Fruit fly (Drosophila melanogaster): ENCODE measurements around the gene blot.
A peak's percentile ranks its signal among the peaks of the same experiment; 100 is the strongest.

The blot gene

DNA sequence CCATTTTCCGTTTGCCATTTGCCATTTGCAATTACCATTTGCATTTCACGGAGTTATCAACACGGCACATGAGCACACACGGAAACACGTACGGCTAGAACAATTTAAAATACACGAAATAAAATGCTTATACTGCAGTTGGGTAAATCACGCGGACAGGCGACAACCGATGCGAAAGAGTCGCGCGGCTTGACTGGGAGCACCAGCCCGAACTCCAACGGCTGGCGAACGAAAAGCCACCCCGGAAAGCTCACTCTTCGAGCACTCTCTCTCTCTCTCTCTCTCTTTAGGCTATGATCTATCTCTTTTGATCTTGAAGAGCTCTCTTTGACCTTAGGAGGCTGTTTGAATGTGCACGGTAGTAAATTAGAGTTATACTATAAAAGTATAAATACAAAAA, at the start of gene blot:
TSS of gene blot (minus strand) at position 196 of the 400 bp plus-strand sequence.
- TF ChIP-seq CG8478 (optimal IDR thresholded peaks at IDR 0.05) (no peak), CTCF (optimal IDR thresholded peaks at IDR 0.05) (no peak)

dm6 chr3L:17470110-17470509, 48.8 kb upstream of the blot start, which contains the start of gene SecCl:
SecCl (plus strand) TSS chr3L:17470127.
- TF ChIP-seq CTCF (optimal IDR thresholded peaks at IDR 0.05) (peak; percentile 60 to 67), CG8478 (optimal IDR thresholded peaks at IDR 0.05) (no peak)

DNA sequence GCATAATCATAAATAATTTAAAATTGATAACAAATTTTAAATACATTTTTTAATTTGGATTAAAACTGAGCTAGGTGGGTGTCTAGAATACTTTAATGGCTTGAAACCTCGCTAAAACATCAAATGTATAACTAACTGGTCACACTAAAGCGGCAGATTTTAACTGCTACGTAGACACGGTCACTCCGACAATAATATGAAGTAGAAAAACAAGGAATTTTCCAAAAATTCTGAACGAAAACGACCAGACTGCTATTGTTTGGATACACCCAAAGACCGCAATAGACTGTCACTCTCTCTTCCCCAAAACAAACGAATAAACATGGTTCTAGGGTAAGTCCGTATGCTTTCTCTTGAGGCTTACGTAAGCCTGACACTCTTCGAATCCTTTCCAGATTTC, 44.5 kb upstream of the blot start, which contains the start of gene QIL1:
TSS of gene QIL1 (plus strand) at position 142 of the 400 bp plus-strand sequence.
- TF ChIP-seq CTCF (optimal IDR thresholded peaks at IDR 0.05), result peak in 1 of 2 experiments; percentile 61
- no peak for TF ChIP-seq CG8478 (optimal IDR thresholded peaks at IDR 0.05)

DNA sequence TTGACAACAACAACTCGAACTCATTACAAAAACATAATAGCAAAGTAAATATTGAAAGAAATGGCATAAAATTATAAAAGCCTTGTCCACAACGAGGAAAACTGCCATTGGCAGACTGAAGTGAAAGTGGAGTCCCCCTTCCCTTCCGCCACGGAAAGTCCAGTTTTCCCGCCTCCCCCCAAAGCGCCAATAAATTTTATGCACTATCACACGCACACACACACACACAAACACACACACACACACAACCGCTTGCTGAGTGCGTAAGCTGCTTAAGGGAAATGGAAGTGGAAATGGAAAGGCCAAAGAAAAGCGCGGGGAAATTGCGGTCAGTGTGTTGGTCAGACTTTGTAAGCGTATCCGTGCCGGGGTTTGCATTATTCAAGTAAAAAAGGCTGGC, 41.2 kb upstream of the blot start:
- TF ChIP-seq CTCF (optimal IDR thresholded peaks at IDR 0.05) (no peak), CG8478 (optimal IDR thresholded peaks at IDR 0.05) (no peak)

DNA sequence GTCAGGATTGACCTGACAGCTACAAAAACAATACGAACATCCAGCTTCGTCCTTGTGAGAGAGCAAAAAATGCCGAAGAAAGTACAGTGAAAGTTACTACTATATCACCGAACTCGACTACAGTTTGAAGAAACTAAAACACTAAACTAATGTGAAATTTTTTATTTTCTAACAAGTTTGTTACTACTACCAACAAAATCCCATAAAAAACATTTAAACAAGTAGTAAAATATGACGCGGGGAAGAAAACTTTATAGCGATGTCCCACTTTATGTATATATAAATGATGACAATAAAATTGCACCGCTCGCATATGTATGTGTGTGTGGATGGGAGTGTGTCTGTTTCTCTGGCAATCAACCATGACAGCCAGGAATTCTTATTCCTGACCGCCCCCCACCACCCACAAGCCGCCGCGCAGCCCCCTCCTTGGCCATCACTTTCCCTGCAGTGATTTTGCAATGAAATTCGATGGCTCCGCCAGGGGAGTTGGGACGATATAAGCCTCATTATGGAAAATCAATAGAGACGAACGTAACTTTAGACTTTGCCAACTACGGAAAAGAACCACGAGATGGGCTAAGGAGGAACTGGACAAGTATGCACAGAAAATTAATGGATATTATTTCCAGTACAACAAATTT, 40.2 kb upstream of the blot start:
- no peak for TF ChIP-seq CTCF (optimal IDR thresholded peaks at IDR 0.05)
- no peak for TF ChIP-seq CG8478 (optimal IDR thresholded peaks at IDR 0.05)

DNA sequence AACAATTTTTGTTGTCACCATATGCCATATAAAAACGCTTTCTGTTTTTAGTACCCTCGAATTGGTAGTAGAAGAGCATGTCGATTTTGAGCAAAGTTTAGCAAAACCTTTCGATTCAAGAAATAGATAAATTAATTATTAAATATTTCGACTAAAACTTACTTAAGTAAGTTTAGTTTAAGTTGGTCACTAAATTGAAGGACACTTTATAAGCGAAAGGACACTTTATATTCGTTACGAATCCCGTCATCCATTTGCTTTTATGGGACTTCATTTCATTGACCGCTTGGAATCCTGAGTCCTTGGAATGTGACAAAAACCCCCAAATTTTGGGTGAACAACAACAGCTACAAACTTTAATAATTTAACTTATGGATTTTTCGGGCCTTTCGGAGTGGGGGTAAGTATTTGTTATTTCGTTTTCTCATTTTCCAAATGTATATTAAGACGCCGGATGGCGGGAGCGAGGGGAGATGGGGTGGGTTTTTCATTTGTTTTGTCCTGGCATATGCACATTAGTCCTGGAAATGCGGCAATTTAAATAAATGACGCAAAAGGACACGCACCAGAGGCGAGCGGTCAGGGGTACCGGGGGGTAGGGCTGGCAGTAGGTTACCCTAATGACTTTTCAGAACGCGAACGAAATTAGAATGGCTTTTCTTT, 37.7 kb upstream of the blot start:
- no peak for TF ChIP-seq CTCF (optimal IDR thresholded peaks at IDR 0.05)
- no peak for TF ChIP-seq CG8478 (optimal IDR thresholded peaks at IDR 0.05)

dm6 chr3L:17457695-17458242, 36.5 kb upstream of the blot start:
- no peak for TF ChIP-seq CG8478 (optimal IDR thresholded peaks at IDR 0.05)
- no peak for TF ChIP-seq CTCF (optimal IDR thresholded peaks at IDR 0.05)

DNA sequence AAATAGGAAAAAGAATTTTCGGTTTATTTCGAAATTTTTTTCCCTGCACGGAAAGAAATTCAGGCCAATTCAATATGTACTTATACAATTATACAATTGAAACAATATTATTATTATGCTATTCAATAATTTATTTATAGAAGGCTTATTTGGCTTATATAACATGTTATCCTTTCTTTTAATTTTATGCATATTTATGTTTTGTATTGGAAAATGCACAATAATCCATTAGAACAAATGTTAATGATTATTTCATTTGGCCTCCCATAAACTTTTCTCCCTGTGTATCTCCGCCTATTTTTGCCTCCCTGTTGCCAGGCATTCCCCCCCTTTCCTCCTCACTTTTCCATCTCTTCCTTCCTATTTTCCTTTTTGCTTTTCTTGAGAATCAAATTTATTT, 26.6 kb upstream of the blot start:
- no peak for TF ChIP-seq CG8478 (optimal IDR thresholded peaks at IDR 0.05)

- TF ChIP-seq CTCF (optimal IDR thresholded peaks at IDR 0.05) (no peak), CG8478 (optimal IDR thresholded peaks at IDR 0.05) (no peak)
Observed at dm6 chr3L:17445629-17446431, 24.5 kb upstream of the blot start.

DNA sequence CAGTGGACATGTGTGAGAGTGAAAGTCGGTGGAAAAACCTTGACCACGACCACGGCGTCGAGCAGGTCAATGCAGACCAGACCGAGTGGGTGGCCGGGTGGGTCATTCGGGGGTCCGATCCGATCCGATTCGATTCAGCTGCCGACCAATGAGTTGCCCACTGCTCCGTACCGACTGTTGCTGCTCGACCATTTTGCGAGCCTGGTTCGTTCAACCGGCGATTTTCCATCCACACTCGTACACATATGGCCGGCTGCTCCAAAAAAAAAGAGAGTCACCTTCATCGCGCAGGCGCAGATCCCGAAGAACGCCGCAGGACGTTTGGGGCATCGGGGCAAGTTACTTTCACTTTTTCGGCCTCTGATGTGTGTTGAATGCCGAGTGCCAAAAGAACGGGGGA, 23.3 kb upstream of the blot start:
- TF ChIP-seq CTCF (optimal IDR thresholded peaks at IDR 0.05) (no peak), CG8478 (optimal IDR thresholded peaks at IDR 0.05) (no peak)

dm6 chr3L:17441602-17442001, 20.3 kb upstream of the blot start:
- no peak for TF ChIP-seq CTCF (optimal IDR thresholded peaks at IDR 0.05)
- TF ChIP-seq CG8478 (optimal IDR thresholded peaks at IDR 0.05), result no peak

DNA sequence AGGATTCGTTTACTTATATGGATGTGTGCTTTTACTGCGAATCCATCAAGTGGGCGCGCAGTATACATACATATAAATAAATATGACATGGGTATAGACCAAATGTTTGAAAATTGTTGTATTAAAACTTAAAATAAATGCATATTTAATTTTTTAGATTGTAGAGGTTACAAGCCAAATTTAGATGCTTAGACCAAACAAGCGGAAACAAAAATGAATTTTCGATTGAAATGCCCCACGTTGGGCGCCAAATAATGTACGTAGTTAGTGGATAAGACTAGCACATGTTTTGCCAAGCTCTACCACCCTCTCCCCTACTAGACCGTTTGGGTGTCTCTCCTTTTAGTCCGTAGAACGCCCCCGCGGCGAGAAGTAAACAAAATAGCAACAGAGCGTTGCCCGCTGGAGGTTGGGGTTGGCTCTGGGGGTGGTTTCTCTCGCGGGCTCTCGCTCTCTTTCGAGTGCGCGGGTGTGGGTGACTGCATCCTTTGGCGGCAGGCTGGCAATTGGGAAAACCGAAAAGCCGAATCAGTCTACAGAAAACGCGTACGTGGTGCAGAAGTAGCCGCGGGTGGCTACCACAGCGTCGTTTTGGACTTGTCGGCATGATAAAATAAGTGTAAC, 17.7 kb upstream of the blot start, which contains the start of gene CG18265:
TSS of gene CG18265 (plus strand) at position 530 of the 624 bp plus-strand sequence.
- TF ChIP-seq CG8478 (optimal IDR thresholded peaks at IDR 0.05) (no peak), CTCF (optimal IDR thresholded peaks at IDR 0.05) (no peak)

- TF ChIP-seq CG8478 (optimal IDR thresholded peaks at IDR 0.05), result no peak
Observed at dm6 chr3L:17436331-17436730, 15.0 kb upstream of the blot start, which contains the start of gene CG12229. CG12229 (minus strand) TSS chr3L:17436431.

DNA sequence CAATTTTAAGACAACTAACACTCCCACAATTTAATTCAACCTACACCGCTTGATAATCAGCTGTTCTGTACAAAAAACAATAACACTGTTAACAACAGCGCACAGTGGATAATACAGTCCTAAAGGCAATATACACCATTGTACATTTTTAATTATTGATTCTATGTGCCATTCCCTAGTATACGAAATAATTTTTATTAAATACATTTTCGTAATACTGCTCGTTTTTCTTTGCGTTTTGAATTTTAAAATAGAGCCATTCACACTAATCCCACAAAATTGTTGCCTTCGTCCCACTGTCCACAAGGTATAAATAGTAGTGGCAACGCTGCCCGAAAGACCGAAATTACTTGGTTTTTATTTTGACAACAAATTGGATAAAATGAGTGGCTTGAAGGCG, 12.2 kb upstream of the blot start, which contains the start of the genes Coq4 and CG32176:
TSS of gene Coq4 (minus strand) at position 67 of the 400 bp plus-strand sequence.
TSS of gene CG32176 (plus strand) at position 314 of the 400 bp plus-strand sequence.
- TF ChIP-seq CG8478 (optimal IDR thresholded peaks at IDR 0.05) (no peak), CTCF (optimal IDR thresholded peaks at IDR 0.05) (no peak)

DNA sequence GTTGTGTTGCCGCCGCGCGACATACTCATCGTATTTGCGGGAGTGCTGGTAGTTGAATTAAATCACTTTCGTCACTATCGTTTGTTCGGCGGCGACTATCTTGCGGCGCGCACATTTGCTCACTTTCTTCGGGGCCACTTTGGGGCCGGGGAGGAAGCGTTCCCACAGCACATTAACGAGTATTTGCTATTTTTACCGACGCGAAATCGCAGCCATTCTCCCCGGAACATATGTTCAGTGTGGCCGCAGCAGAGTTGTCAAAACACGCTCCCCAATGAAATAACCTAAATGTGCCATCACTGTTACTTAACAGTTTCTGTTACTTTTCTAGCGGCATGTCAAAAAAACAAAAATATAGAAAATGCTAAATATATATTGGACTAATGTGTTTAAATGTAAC, 11.6 kb upstream of the blot start, which contains the start of gene frc:
TSS of gene frc (minus strand) at position 244 of the 400 bp plus-strand sequence.
- TF ChIP-seq CG8478 (optimal IDR thresholded peaks at IDR 0.05) (no peak), CTCF (optimal IDR thresholded peaks at IDR 0.05) (no peak)

All from S2 (cell line).